Worm (Caenorhabditis elegans) whole organism, mixed stage, embryonic: Measurements from ENCODE around the gene F23B12.1.

Source experiments
- lsy-2 ChIP-seq: fragments of 150-350 bp; optimal IDR thresholded peaks from 2 replicates; lab custom pipeline; 2014; ENCODE audit warnings: missing biosample characterization, missing genetic modification characterization
- mep-1 ChIP-seq: fragments of 150-350 bp; optimal IDR thresholded peaks from 2 replicates; lab custom pipeline; 2017; ENCODE audit warnings: missing biosample characterization, missing genetic modification reagents, missing genetic modification characterization, inconsistent platforms
- nhr-12 ChIP-seq: fragments of 150-350 bp; optimal IDR thresholded peaks from 2 replicates; lab custom pipeline; 2014; ENCODE audit warnings: missing biosample characterization, missing genetic modification characterization
- nhr-28 ChIP-seq: fragments of 150-350 bp; optimal IDR thresholded peaks from 2 replicates; lab custom pipeline; 2014; ENCODE audit warnings: missing biosample characterization, missing genetic modification characterization
- unc-120 ChIP-seq: sonication (generic microtip); optimal IDR thresholded peaks from 2 replicates; lab custom pipeline; 2017; ENCODE audit warnings: missing genetic modification characterization, missing compliant biosample characterization; ENCODE audit not compliant: poor library complexity, severe bottlenecking
- unc-39 ChIP-seq: fragments of 150-350 bp; optimal IDR thresholded peaks from 2 replicates; lab custom pipeline; 2014; ENCODE audit warnings: missing biosample characterization, missing genetic modification characterization
- unc-62 ChIP-seq: fragments of 150-350 bp; optimal IDR thresholded peaks from 2 replicates; lab custom pipeline; 2014; ENCODE audit warnings: missing biosample characterization, missing genetic modification reagents, missing genetic modification characterization
- zip-8 ChIP-seq: fragments of 150-350 bp; optimal IDR thresholded peaks from 2 replicates; lab custom pipeline; 2014; ENCODE audit warnings: missing biosample characterization, missing genetic modification characterization

DNA sequence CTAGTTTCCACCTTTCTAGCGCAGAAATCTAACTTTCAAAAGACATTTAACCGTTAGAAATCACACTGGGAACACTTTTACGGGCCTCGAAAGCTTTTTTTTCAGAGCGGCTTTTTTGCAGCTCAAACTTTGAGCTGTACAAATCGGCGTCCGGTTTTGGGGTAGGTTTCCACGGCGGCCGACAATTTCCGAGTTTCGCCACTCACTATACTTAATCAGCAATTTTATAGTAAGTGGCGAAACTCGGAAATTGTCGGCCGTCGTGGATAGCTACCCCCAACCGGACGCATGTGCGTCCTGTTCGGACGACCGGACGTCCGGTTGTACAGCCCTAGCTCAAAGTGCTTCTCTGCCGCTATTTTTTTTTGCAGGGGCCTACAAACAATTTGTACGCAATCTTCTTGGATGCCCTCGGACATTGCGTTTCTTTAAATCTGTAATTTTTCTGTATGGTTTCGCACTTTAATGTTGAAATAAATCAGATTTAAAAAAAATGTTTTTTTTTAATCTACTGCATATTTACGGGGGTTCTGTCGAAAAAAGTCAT, 32.8 kb upstream of the F23B12.1 start:
- TF ChIP-seq mep-1 (tag; lab: Kevin White, UChicago) (no peak), unc-62 (GFP tag; lab: Kevin White, UChicago) (no peak), zip-8 (tag; lab: Kevin White, UChicago) (no peak), nhr-28 (no peak), unc-120 (tag; lab: Kevin White, UChicago) (no peak), unc-39 (tag; lab: Kevin White, UChicago) (no peak), lsy-2 (tag; lab: Kevin White, UChicago) (no peak), nhr-12 (no peak)
